Fruit fly (Drosophila melanogaster) Kc167 (cell line): ENCODE measurements around the gene Atpalpha.

Experiments used
- Sin3A ChIP-seq: fragments of >200 bp; optimal IDR thresholded peaks from 2 replicates; lab custom pipeline; 2018; ENCODE audit warnings: missing external identifiers
- h ChIP-seq: fragments of >200 bp; optimal IDR thresholded peaks from 3 replicates; lab custom pipeline; 2018; ENCODE audit warnings: missing external identifiers
- insv ChIP-seq: fragments of >200 bp; optimal IDR thresholded peaks from 3 replicates; lab custom pipeline; 2018; ENCODE audit warnings: missing external identifiers
- psq ChIP-seq: fragments of >200 bp; optimal IDR thresholded peaks from 2 replicates; lab custom pipeline; 2017; ENCODE audit warnings: missing external identifiers
- ttk ChIP-seq: sonication (Bioruptor generic); optimal IDR thresholded peaks from 2 replicates; lab custom pipeline; 2017; ENCODE audit warnings: missing external identifiers

DNA sequence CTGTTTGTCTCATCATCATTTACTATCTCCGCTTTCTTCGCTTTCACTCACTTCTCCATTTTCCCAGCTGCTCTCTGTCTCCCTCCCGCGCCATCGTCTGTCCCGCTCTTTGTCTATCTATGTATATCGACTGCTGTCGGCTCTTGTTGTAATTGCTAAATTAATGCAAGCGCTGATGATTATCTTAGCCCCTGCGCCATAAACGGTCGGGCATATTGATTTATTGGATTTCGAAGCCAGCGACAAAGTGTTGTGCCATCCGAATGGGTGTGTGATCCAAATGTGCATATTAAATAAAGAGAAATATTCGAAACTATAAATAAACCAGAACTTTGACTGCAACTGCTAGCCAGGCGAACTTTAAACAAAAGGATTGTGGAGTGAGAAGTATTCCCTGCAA lies 41.9 kb downstream of the Atpalpha start:
- TF ChIP-seq Sin3A (lab: Kevin White, UChicago) = no peak
- no peak for TF ChIP-seq h (lab: Kevin White, UChicago)
- TF ChIP-seq insv (lab: Kevin White, UChicago) = no peak
- TF ChIP-seq ttk = no peak
- TF ChIP-seq psq = no peak
